Fruit fly (Drosophila melanogaster): ENCODE measurements around the gene CG32266.
A peak's percentile ranks its signal among the peaks of the same experiment; 100 is the strongest.

CG32266 gene

DNA sequence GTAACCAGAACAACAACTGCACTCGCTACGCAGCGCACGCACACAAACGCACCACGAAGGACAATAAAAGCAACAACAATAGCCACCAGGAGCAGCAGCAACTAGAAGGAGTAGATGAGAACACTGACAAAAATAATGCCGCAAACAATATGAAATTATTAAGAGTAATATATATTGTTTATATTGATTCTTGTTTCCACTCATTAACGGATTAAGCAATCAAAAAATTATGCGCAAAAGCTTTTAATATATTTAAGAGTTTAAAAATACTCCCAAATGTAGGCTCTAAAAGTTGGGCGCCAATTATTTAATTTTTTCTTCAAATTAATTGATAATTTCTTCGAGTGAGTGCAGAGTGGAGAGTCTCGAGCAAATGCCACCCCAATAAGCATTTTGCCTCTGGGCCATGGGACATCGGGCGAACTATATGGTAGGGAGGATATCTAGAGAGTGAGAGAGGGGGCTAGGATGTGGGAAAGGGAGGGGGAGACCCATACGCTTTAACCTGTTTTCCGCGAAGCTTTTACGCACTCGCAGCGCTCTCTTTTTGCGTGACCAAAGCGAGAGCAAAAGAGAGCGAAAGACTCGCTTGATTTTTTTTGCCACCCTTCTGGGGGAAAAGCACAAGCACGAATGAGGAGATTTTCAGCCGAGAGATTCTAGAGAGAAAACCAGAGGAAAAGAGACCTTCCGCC is 34.3 kb downstream of the CG32266 start, which contains the start of gene Rdh (continued):
- TF ChIP-seq CG1233 (GFP tag; optimal IDR thresholded peaks at IDR 0.05) (peak; percentile 59), CG10431 (GFP tag; optimal IDR thresholded peaks at IDR 0.05) (peak; percentile 51), CG10366 (GFP tag; IDR thresholded peaks at IDR 0.05) (peak; percentile 39; the same call in 1 of the 2 replicates), chn (GFP tag; optimal IDR thresholded peaks at IDR 0.05) (peak; percentile 34), esg (GFP tag; conservative IDR thresholded peaks at IDR 0.05) (peak; percentile 49; the same call in 1 of the 2 replicates), ATbp (GFP tag; optimal IDR thresholded peaks at IDR 0.05) (peak; percentile 82), CG9215 (GFP tag; IDR thresholded peaks at IDR 0.05) (peak; percentile 65; the same call in 1 of the 2 replicates), inv (GFP tag; IDR thresholded peaks at IDR 0.05; ENCODE audit: partially characterized antibody) (no peak), CG4404 (GFP tag; IDR thresholded peaks at IDR 0.05) (no peak), YL-1 (GFP tag; optimal IDR thresholded peaks at IDR 0.05) (peak; percentile 30), CG6683 (GFP tag; optimal IDR thresholded peaks at IDR 0.05) (peak; percentile 86), Atf-2 (GFP tag; optimal IDR thresholded peaks at IDR 0.05) (no peak), ac (GFP tag; optimal IDR thresholded peaks at IDR 0.05) (no peak), CG12104 (GFP tag; optimal IDR thresholded peaks at IDR 0.05) (peak; percentile 80), Hsf (GFP tag; optimal IDR thresholded peaks at IDR 0.05) (peak; percentile 69), yki (optimal IDR thresholded peaks at IDR 0.05) (no peak), gcm (GFP tag; optimal IDR thresholded peaks at IDR 0.05) (peak; percentile 75), CG14667 (GFP tag; IDR thresholded peaks at IDR 0.05) (peak; percentile 45; the same call in 1 of the 2 replicates), Deaf1 (tag; optimal IDR thresholded peaks at IDR 0.05) (no peak), D19A (tag; optimal IDR thresholded peaks at IDR 0.05) (peak; percentile 80), Sin3A (optimal IDR thresholded peaks at IDR 0.05) (no peak), lov (optimal IDR thresholded peaks at IDR 0.05) (no peak), lov (GFP tag; IDR thresholded peaks at IDR 0.05) (no peak), CG17361 (GFP tag; IDR thresholded peaks at IDR 0.05) (peak; percentile 93), bcd (GFP tag; optimal IDR thresholded peaks at IDR 0.05) (peak; percentile 73), btn (GFP tag; optimal IDR thresholded peaks at IDR 0.05) (no peak), hb (GFP tag; IDR thresholded peaks at IDR 0.05; ENCODE audit: partially characterized antibody) (no peak), tll (GFP tag; optimal IDR thresholded peaks at IDR 0.05) (no peak), dan (GFP tag; IDR thresholded peaks at IDR 0.05) (no peak), row (GFP tag; IDR thresholded peaks at IDR 0.05) (peak; percentile 90), BEAF-32 (GFP tag; optimal IDR thresholded peaks at IDR 0.05) (no peak), CG7987 (GFP tag; optimal IDR thresholded peaks at IDR 0.05) (peak; percentile 15), CG13296 (GFP tag; optimal IDR thresholded peaks at IDR 0.05) (peak; percentile 81), cas (GFP tag; IDR thresholded peaks at IDR 0.05) (no peak), CG15011 (GFP tag; optimal IDR thresholded peaks at IDR 0.05) (peak; percentile 77), CG2120 (GFP tag; optimal IDR thresholded peaks at IDR 0.05) (peak; percentile 81), Spps (tag; optimal IDR thresholded peaks at IDR 0.05) (peak; percentile 10), Xrp1 (GFP tag; IDR thresholded peaks at IDR 0.05) (peak; percentile 82), tx (GFP tag; optimal IDR thresholded peaks at IDR 0.05) (no peak), CG10959 (GFP tag; IDR thresholded peaks at IDR 0.05) (0 out of 2 replicates have a peak, but pooled peaks have one; percentile 12), Antp (GFP tag; optimal IDR thresholded peaks at IDR 0.05) (no peak), CG42726 (GFP tag; IDR thresholded peaks at IDR 0.05; ENCODE audit: partially characterized antibody) (no peak), zfh2 (GFP tag; optimal IDR thresholded peaks at IDR 0.05) (no peak), CG16813 (GFP tag; IDR thresholded peaks at IDR 0.05; ENCODE audit: partially characterized antibody) (no peak), CG2712 (tag; optimal IDR thresholded peaks at IDR 0.05) (peak; percentile 78), Lpt (GFP tag; optimal IDR thresholded peaks at IDR 0.05) (no peak), CG4707 (GFP tag; optimal IDR thresholded peaks at IDR 0.05) (peak; percentile 38), Poxn (GFP tag; IDR thresholded peaks at IDR 0.05) (peak; percentile 30; the same call in 1 of the 2 replicates), bowl (GFP tag; IDR thresholded peaks at IDR 0.05) (no peak), ranshi (GFP tag; IDR thresholded peaks at IDR 0.05) (peak; percentile 71), Sox100B (GFP tag; optimal IDR thresholded peaks at IDR 0.05) (peak; percentile 84)

Data from whole organism, embryonic.